Worm (Caenorhabditis elegans) whole organism, early embryonic: ENCODE measurements around the gene srw-137.

Experiments
- ama-1 ChIP-seq: fragments of 150-350 bp; optimal IDR thresholded peaks from 2 replicates; lab custom pipeline; 2014
- ceh-36 ChIP-seq: sonication (generic microtip); optimal IDR thresholded peaks from 2 replicates; lab custom pipeline; 2016; ENCODE audit warnings: missing genetic modification characterization, inconsistent platforms, missing compliant biosample characterization
- ets-7 ChIP-seq: sonication (generic microtip); optimal IDR thresholded peaks from 2 replicates; lab custom pipeline; 2016; ENCODE audit warnings: missing genotype, missing genetic modification characterization, missing compliant biosample characterization
- flt-1 ChIP-seq: fragments of 200-800 bp; sonication (Bioruptor generic); IDR thresholded peaks from 2 replicates; pipeline ENCODE4 v1.3.6; 2022; ENCODE audit warnings: missing genetic modification characterization, missing compliant biosample characterization
- hmg-4 ChIP-seq: fragments of 200-800 bp; sonication (Bioruptor generic); optimal IDR thresholded peaks from 2 replicates; lab custom pipeline; 2018; ENCODE audit warnings: mild to moderate bottlenecking, missing genetic modification characterization, missing compliant biosample characterization
- hnd-1 ChIP-seq: sonication (generic microtip); optimal IDR thresholded peaks from 2 replicates; lab custom pipeline; 2016; ENCODE audit warnings: missing genetic modification characterization, missing compliant biosample characterization
- pes-1 ChIP-seq: fragments of 200-800 bp; sonication (Bioruptor generic); IDR thresholded peaks from 2 replicates; pipeline ENCODE4 v1.3.6; 2022; ENCODE audit warnings: missing genetic modification reagents, missing genetic modification characterization, missing compliant biosample characterization
- tra-4 ChIP-seq: sonication (generic microtip); optimal IDR thresholded peaks from 2 replicates; lab custom pipeline; 2017; ENCODE audit warnings: missing genetic modification characterization, missing compliant biosample characterization

- no peak for TF ChIP-seq hmg-4 (GFP tag; lab: Kevin White, UChicago)
- no peak for TF ChIP-seq ama-1
- TF ChIP-seq flt-1 (GFP tag; lab: Robert Waterston, UW) = no peak
- no peak for TF ChIP-seq tra-4 (tag; lab: Kevin White, UChicago)
- no peak for TF ChIP-seq hnd-1 (tag; lab: Kevin White, UChicago)
- no peak for TF ChIP-seq ceh-36 (tag; lab: Kevin White, UChicago)
- no peak for TF ChIP-seq pes-1 (GFP tag; lab: Robert Waterston, UW)
- TF ChIP-seq ets-7 (tag; lab: Kevin White, UChicago) = no peak
Observed at ce11 chrV:2931252-2931651, 12.5 kb downstream of the srw-137 start, which contains the start of gene C31B8.1.
